Worm (Caenorhabditis elegans) whole organism, early embryonic: Measurements from ENCODE around the gene sre-38.

ENCODE experiments used
- ama-1 ChIP-seq: fragments of 150-350 bp; optimal IDR thresholded peaks from 2 replicates; lab custom pipeline; 2014
- ceh-13 ChIP-seq: fragments of 200-800 bp; sonication (Bioruptor generic); optimal IDR thresholded peaks from 2 replicates; lab custom pipeline; 2018; ENCODE audit warnings: mild to moderate bottlenecking, missing genetic modification characterization, missing compliant biosample characterization
- flt-1 ChIP-seq: fragments of 200-800 bp; sonication (Bioruptor generic); IDR thresholded peaks from 2 replicates; pipeline ENCODE4 v1.3.6; 2022; ENCODE audit warnings: missing genetic modification characterization, missing compliant biosample characterization
- hmg-4 ChIP-seq: fragments of 200-800 bp; sonication (Bioruptor generic); optimal IDR thresholded peaks from 2 replicates; lab custom pipeline; 2018; ENCODE audit warnings: mild to moderate bottlenecking, missing genetic modification characterization, missing compliant biosample characterization
- hnd-1 ChIP-seq: sonication (generic microtip); optimal IDR thresholded peaks from 2 replicates; lab custom pipeline; 2016; ENCODE audit warnings: missing genetic modification characterization, missing compliant biosample characterization
- scrt-1 ChIP-seq: fragments of 200-800 bp; sonication (Bioruptor generic); IDR thresholded peaks from 2 replicates; pipeline ENCODE4 v1.3.6; 2022; ENCODE audit warnings: missing genetic modification characterization, missing compliant biosample characterization
- sea-1 ChIP-seq: fragments of 200-800 bp; sonication (Bioruptor generic); conservative IDR thresholded peaks from 2 replicates; pipeline ENCODE4 v1.3.6; 2022; ENCODE audit warnings: missing genetic modification characterization, missing compliant biosample characterization

ce11 chrII:12494067-12494477 is 36.7 kb downstream of the sre-38 start:
- TF ChIP-seq hmg-4 (no peak), ceh-13 (GFP tag; lab: Kevin White, UChicago) (no peak), flt-1 (GFP tag; lab: Robert Waterston, UW) (no peak), ama-1 (no peak), sea-1 (GFP tag; lab: Robert Waterston, UW) (no peak), scrt-1 (GFP tag; lab: Robert Waterston, UW) (no peak), hnd-1 (tag; lab: Kevin White, UChicago) (no peak)
